Worm (Caenorhabditis elegans) whole organism, L3 larva: Measurements from ENCODE around the gene Y53C12A.11.

Source experiments
- ama-1 ChIP-seq: fragments of 150-350 bp; optimal IDR thresholded peaks from 2 replicates; lab custom pipeline; 2018
- daf-12 ChIP-seq: fragments of 150-350 bp; optimal IDR thresholded peaks from 2 replicates; lab custom pipeline; 2014; ENCODE audit warnings: missing biosample characterization, missing genetic modification reagents, missing genetic modification characterization

DNA sequence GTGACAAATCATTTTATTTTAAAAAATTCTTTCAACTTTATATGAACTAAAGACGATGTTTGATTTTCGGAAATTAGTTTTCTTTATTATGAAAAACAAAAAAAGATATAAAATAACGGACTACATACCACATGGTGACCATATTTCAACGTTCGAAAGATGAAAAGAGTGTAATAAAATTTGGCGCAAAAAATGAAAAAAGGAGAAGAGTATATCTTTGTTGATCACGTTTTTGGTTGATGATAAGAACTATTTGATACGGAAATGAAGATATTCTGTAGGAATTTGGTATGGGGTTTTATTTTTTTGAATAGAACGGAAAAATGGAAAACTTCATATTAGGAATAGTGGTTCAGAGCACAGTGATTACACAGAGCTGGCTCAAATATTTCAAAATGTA lies 34.6 kb upstream of the Y53C12A.11 start, which contains the start of gene Y53C12B.7:
- TF ChIP-seq ama-1, result no peak
- TF ChIP-seq daf-12 (tag; lab: Kevin White, UChicago), result no peak
